Fruit fly (Drosophila melanogaster): ENCODE data around the gene CG31769.

The CG31769 gene

dm6 chr2L:14094606-14095005 is 15.9 kb downstream of the CG31769 start (continued):
- TF ChIP-seq CG4854 (GFP tag; optimal IDR thresholded peaks at IDR 0.05) = peak; percentile 2
- TF ChIP-seq lov (optimal IDR thresholded peaks at IDR 0.05) = no peak
- no peak for TF ChIP-seq lov (GFP tag; IDR thresholded peaks at IDR 0.05)
- TF ChIP-seq Rfx (GFP tag; IDR thresholded peaks at IDR 0.05) = peak; percentile 90; the same call in 1 of the 2 replicates
- no peak for TF ChIP-seq CrebB (tag; optimal IDR thresholded peaks at IDR 0.05)
- TF ChIP-seq Mrtf (GFP tag; IDR thresholded peaks at IDR 0.05) = peak; percentile 60; the same call in 2 of the 3 replicates
- TF ChIP-seq sim (GFP tag; IDR thresholded peaks at IDR 0.05) = no peak
- no peak for TF ChIP-seq CG11504 (tag; optimal IDR thresholded peaks at IDR 0.05)
- TF ChIP-seq Asciz (GFP tag; optimal IDR thresholded peaks at IDR 0.05) = no peak
- TF ChIP-seq ranshi (GFP tag; IDR thresholded peaks at IDR 0.05) = peak; percentile 66
- no peak for TF ChIP-seq CG1792 (GFP tag; optimal IDR thresholded peaks at IDR 0.05)
- peak; percentile 48 for TF ChIP-seq CG9817 (tag; optimal IDR thresholded peaks at IDR 0.05)
- TF ChIP-seq CG1647 (GFP tag; optimal IDR thresholded peaks at IDR 0.05) = peak; percentile 2
- no peak for TF ChIP-seq Lim3 (GFP tag; IDR thresholded peaks at IDR 0.05)
- no peak for TF ChIP-seq CG6854 (GFP tag; optimal IDR thresholded peaks at IDR 0.05)
- peak; percentile 26; the same call in 1 of the 2 replicates for TF ChIP-seq Ada2b (GFP tag; IDR thresholded peaks at IDR 0.05)
- no peak for TF ChIP-seq Tbp (GFP tag; optimal IDR thresholded peaks at IDR 0.05)
- peak; percentile 0 to 8 for TF ChIP-seq Pdp1 (GFP tag; optimal IDR thresholded peaks at IDR 0.05)
- no peak; the same call in 1 of the 3 replicates for TF ChIP-seq CG11456 (GFP tag; IDR thresholded peaks at IDR 0.05)
- TF ChIP-seq fd3F (GFP tag; optimal IDR thresholded peaks at IDR 0.05) = no peak
- TF ChIP-seq sc (optimal IDR thresholded peaks at IDR 0.05) = no peak
- no peak for TF ChIP-seq sc (GFP tag; optimal IDR thresholded peaks at IDR 0.05)
- no peak; the same call in none of the 3 replicates for TF ChIP-seq Dbx (GFP tag; IDR thresholded peaks at IDR 0.05)
- TF ChIP-seq CG31224 (GFP tag; IDR thresholded peaks at IDR 0.05) = no peak
- peak; percentile 64 for TF ChIP-seq knrl (GFP tag; IDR thresholded peaks at IDR 0.05; ENCODE audit: partially characterized antibody)
- no peak for TF ChIP-seq Ptx1 (GFP tag; IDR thresholded peaks at IDR 0.05)
- peak; percentile 95 for TF ChIP-seq pfk (GFP tag; optimal IDR thresholded peaks at IDR 0.05)
- TF ChIP-seq Ravus (GFP tag; IDR thresholded peaks at IDR 0.05) = no peak
- peak; percentile 17 for TF ChIP-seq p53 (GFP tag; optimal IDR thresholded peaks at IDR 0.05)
- TF ChIP-seq bowl (GFP tag; IDR thresholded peaks at IDR 0.05) = no peak
- peak; percentile 65; the same call in 1 of the 2 replicates for TF ChIP-seq CG13287 (GFP tag; IDR thresholded peaks at IDR 0.05; ENCODE audit: partially characterized antibody)
- TF ChIP-seq CG6765 (GFP tag; optimal IDR thresholded peaks at IDR 0.05) = no peak
- no peak for TF ChIP-seq ro (GFP tag; IDR thresholded peaks at IDR 0.05)
- peak; percentile 98 for TF ChIP-seq stwl (tag; optimal IDR thresholded peaks at IDR 0.05)
- no peak for TF ChIP-seq CG31441 (GFP tag; IDR thresholded peaks at IDR 0.05)
- TF ChIP-seq CG8281 (tag; optimal IDR thresholded peaks at IDR 0.05) = no peak
- TF ChIP-seq crol (GFP tag; IDR thresholded peaks at IDR 0.05) = peak; percentile 31; the same call in 1 of the 2 replicates
- no peak; the same call in 1 of the 2 replicates for TF ChIP-seq CG14441 (GFP tag; IDR thresholded peaks at IDR 0.05)
- no peak for TF ChIP-seq CG6689 (GFP tag; IDR thresholded peaks at IDR 0.05)
- TF ChIP-seq fd96Cb (tag; optimal IDR thresholded peaks at IDR 0.05) = no peak
- TF ChIP-seq Dad (GFP tag; optimal IDR thresholded peaks at IDR 0.05) = peak; percentile 56
- TF ChIP-seq gsb-n (tag; optimal IDR thresholded peaks at IDR 0.05) = no peak
- TF ChIP-seq Lpt (GFP tag; optimal IDR thresholded peaks at IDR 0.05) = no peak
- TF ChIP-seq chif (GFP tag; optimal IDR thresholded peaks at IDR 0.05) = peak in 1 of 2 experiments; percentile 53
- no peak for TF ChIP-seq Hand (GFP tag; optimal IDR thresholded peaks at IDR 0.05)
- TF ChIP-seq nom (GFP tag; optimal IDR thresholded peaks at IDR 0.05) = no peak
- TF ChIP-seq zfh2 (GFP tag; optimal IDR thresholded peaks at IDR 0.05) = peak; percentile 54
- no peak for TF ChIP-seq gem (tag; optimal IDR thresholded peaks at IDR 0.05)
- TF ChIP-seq CG11696 (GFP tag; IDR thresholded peaks at IDR 0.05) = no peak
- no peak for TF ChIP-seq CG9797 (GFP tag; optimal IDR thresholded peaks at IDR 0.05)
- peak; percentile 48 for TF ChIP-seq al (GFP tag; IDR thresholded peaks at IDR 0.05)
- TF ChIP-seq salm (tag; optimal IDR thresholded peaks at IDR 0.05) = no peak

All from whole organism, embryonic.